Fruit fly (Drosophila melanogaster): ENCODE measurements around the gene GatA.

dm6 chr3R:18998370-18998769 is 30.3 kb downstream of the GatA start:
- no peak for TF ChIP-seq usp (GFP tag; optimal IDR thresholded peaks at IDR 0.05)
- TF ChIP-seq psq (optimal IDR thresholded peaks at IDR 0.05) = no peak
- no peak for TF ChIP-seq CG8478 (optimal IDR thresholded peaks at IDR 0.05)
- TF ChIP-seq EcR (GFP tag; optimal IDR thresholded peaks at IDR 0.05) = no peak
- no peak for TF ChIP-seq Dll (optimal IDR thresholded peaks at IDR 0.05)
